Fruit fly (Drosophila melanogaster) whole organism, adult: Measurements from ENCODE around the gene Fdh.

ENCODE experiments used
- CG11617 ChIP-seq: fragments of 200-800 bp; sonication (Bioruptor generic); optimal IDR thresholded peaks from 2 replicates; lab custom pipeline; 2017; ENCODE audit warnings: mild to moderate bottlenecking, missing biosample characterization, missing genetic modification reagents, missing genetic modification characterization
- CG12768 ChIP-seq: fragments of 200-800 bp; sonication (Bioruptor generic); optimal IDR thresholded peaks from 2 replicates; lab custom pipeline; 2017; ENCODE audit warnings: missing biosample characterization, missing genetic modification characterization, mild to moderate bottlenecking, moderate library complexity, missing genetic modification reagents
- CG14711 ChIP-seq: fragments of 200-800 bp; sonication (Bioruptor generic); optimal IDR thresholded peaks from 2 replicates; lab custom pipeline; 2018; ENCODE audit warnings: missing biosample characterization, mild to moderate bottlenecking, missing genetic modification characterization, moderate library complexity
- CG1620 ChIP-seq: fragments of 200-800 bp; sonication (Bioruptor generic); optimal IDR thresholded peaks from 2 replicates; lab custom pipeline; 2016; ENCODE audit warnings: missing biosample characterization, missing genetic modification characterization
- CG33017 ChIP-seq: fragments of 200-800 bp; sonication (Bioruptor generic); optimal IDR thresholded peaks from 2 replicates; lab custom pipeline; 2018; ENCODE audit warnings: missing biosample characterization, mild to moderate bottlenecking, missing genetic modification characterization, moderate library complexity
- CG5204 ChIP-seq: fragments of 200-800 bp; sonication (Bioruptor generic); optimal IDR thresholded peaks from 2 replicates; lab custom pipeline; 2016; ENCODE audit warnings: missing biosample characterization, missing genetic modification characterization
- CG7045 ChIP-seq: fragments of 200-800 bp; sonication (Bioruptor generic); optimal IDR thresholded peaks from 2 replicates; lab custom pipeline; 2017; ENCODE audit warnings: missing biosample characterization, mild to moderate bottlenecking, missing genetic modification characterization
- CG7101 ChIP-seq: fragments of 200-800 bp; sonication (Bioruptor generic); optimal IDR thresholded peaks from 2 replicates; lab custom pipeline; 2018; ENCODE audit warnings: missing biosample characterization, mild to moderate bottlenecking, missing genetic modification characterization, moderate library complexity
- Clk ChIP-seq: fragments of 200-800 bp; sonication (Bioruptor generic); optimal IDR thresholded peaks from 2 replicates; lab custom pipeline; 2017; ENCODE audit warnings: missing biosample characterization, missing genetic modification characterization
- Crg-1 ChIP-seq: fragments of 200-800 bp; sonication (Bioruptor generic); optimal IDR thresholded peaks from 2 replicates; lab custom pipeline; 2016; ENCODE audit warnings: missing biosample characterization, missing genetic modification characterization
- Hr96 ChIP-seq: fragments of 200-800 bp; sonication (Bioruptor generic); optimal IDR thresholded peaks from 2 replicates; lab custom pipeline; 2016; ENCODE audit warnings: missing biosample characterization, missing genetic modification characterization
- Mnt ChIP-seq: fragments of 200-800 bp; sonication (Bioruptor generic); optimal IDR thresholded peaks from 2 replicates; lab custom pipeline; 2016; ENCODE audit warnings: missing biosample characterization, mild to moderate bottlenecking, missing genetic modification characterization
- bab1 ChIP-seq: fragments of 200-800 bp; sonication (Bioruptor generic); optimal IDR thresholded peaks from 3 replicates; lab custom pipeline; 2019; ENCODE audit warnings: missing biosample characterization, mild to moderate bottlenecking, missing genetic modification characterization, moderate library complexity
- cic ChIP-seq: fragments of 200-800 bp; sonication (Bioruptor generic); optimal IDR thresholded peaks from 2 replicates; lab custom pipeline; 2017; ENCODE audit warnings: missing biosample characterization, mild to moderate bottlenecking, missing genetic modification characterization, moderate library complexity
- cnc ChIP-seq, 2 experiments: fragments of >200 bp; optimal IDR thresholded peaks; 2 replicates each; lab custom pipeline; 2017
- kay ChIP-seq: fragments of 200-800 bp; sonication (Bioruptor generic); peaks from one replicate; lab custom pipeline; 2016; ENCODE audit warnings: missing biosample characterization, missing genetic modification characterization, borderline replicate concordance
- ovo ChIP-seq: fragments of 200-800 bp; sonication (Bioruptor generic); optimal IDR thresholded peaks from 2 replicates; lab custom pipeline; 2016; ENCODE audit warnings: missing biosample characterization, missing genetic modification characterization
- pad ChIP-seq: fragments of 200-800 bp; sonication (Bioruptor generic); optimal IDR thresholded peaks from 3 replicates; lab custom pipeline; 2017; ENCODE audit warnings: missing biosample characterization, missing genetic modification characterization, mild to moderate bottlenecking, moderate library complexity, missing genetic modification reagents
- tj ChIP-seq: fragments of 200-800 bp; sonication (Bioruptor generic); optimal IDR thresholded peaks from 3 replicates; lab custom pipeline; 2017; ENCODE audit warnings: missing biosample characterization, mild to moderate bottlenecking, missing genetic modification characterization, moderate library complexity
- toe ChIP-seq: fragments of 200-800 bp; sonication (Bioruptor generic); optimal IDR thresholded peaks from 2 replicates; lab custom pipeline; 2016; ENCODE audit warnings: missing biosample characterization, missing genetic modification characterization

Gene Fdh

dm6 chr3R:10868427-10868962, 3.7 kb downstream of the Fdh start, which contains the start of the genes SelR and Tsp86D:
TSS of gene SelR (minus strand) at chr3R:10868642.
TSS of gene Tsp86D (plus strand) at chr3R:10868708.
- peak; percentile 50 for TF ChIP-seq CG14711
- peak; percentile 16 for TF ChIP-seq CG1620 (GFP tag; lab: Kevin White, UChicago)
- peak; percentile 69 for TF ChIP-seq bab1 (GFP tag; lab: Kevin White, UChicago)
- no peak for TF ChIP-seq Crg-1 (GFP tag; lab: Kevin White, UChicago)
- no peak for TF ChIP-seq Hr96 (GFP tag; lab: Kevin White, UChicago)
- peak; percentile 37 for TF ChIP-seq Clk (GFP tag; lab: Kevin White, UChicago)
- no peak for TF ChIP-seq kay
- TF ChIP-seq pad (GFP tag; lab: Kevin White, UChicago): peak; percentile 31
- no peak for TF ChIP-seq cnc (optimal IDR thresholded peaks at IDR 0.05; lab: Kevin White, UChicago)
- TF ChIP-seq ovo: peak; percentile 6
- TF ChIP-seq CG7045 (GFP tag; lab: Kevin White, UChicago): peak; percentile 54
- peak; percentile 90 for TF ChIP-seq tj (GFP tag; lab: Kevin White, UChicago)
- peak; percentile 53 for TF ChIP-seq CG7101
- peak; percentile 69 for TF ChIP-seq Mnt
- TF ChIP-seq CG33017 (tag; lab: Kevin White, UChicago): peak; percentile 56
- peak; percentile 83 for TF ChIP-seq cic (GFP tag; lab: Kevin White, UChicago)
- TF ChIP-seq CG12768 (GFP tag; lab: Kevin White, UChicago): peak; percentile 54
- TF ChIP-seq CG11617 (GFP tag; lab: Kevin White, UChicago): peak; percentile 61
- TF ChIP-seq toe: no peak
- TF ChIP-seq CG5204 (GFP tag; lab: Kevin White, UChicago): no peak

dm6 chr3R:10863956-10864355, 8.2 kb downstream of the Fdh start:
- TF ChIP-seq CG7101 (no peak), ovo (peak; percentile 41), bab1 (GFP tag; lab: Kevin White, UChicago) (no peak)

dm6 chr3R:10863446-10863819, 8.7 kb downstream of the Fdh start:
- TF ChIP-seq CG33017 (tag; lab: Kevin White, UChicago) (peak; percentile 6), pad (GFP tag; lab: Kevin White, UChicago) (no peak), CG1620 (GFP tag; lab: Kevin White, UChicago) (peak; percentile 10)

- TF ChIP-seq Clk (GFP tag; lab: Kevin White, UChicago): peak; percentile 18
- TF ChIP-seq CG11617 (GFP tag; lab: Kevin White, UChicago): peak; percentile 54
- peak; percentile 87 for TF ChIP-seq cic (GFP tag; lab: Kevin White, UChicago)
- TF ChIP-seq Mnt: peak; percentile 90
- TF ChIP-seq Hr96 (GFP tag; lab: Kevin White, UChicago): no peak
- TF ChIP-seq CG12768 (GFP tag; lab: Kevin White, UChicago): peak; percentile 44
- peak; percentile 64 for TF ChIP-seq bab1 (GFP tag; lab: Kevin White, UChicago)
- peak; percentile 5 for TF ChIP-seq CG14711
- no peak for TF ChIP-seq Crg-1 (GFP tag; lab: Kevin White, UChicago)
Measured at dm6 chr3R:10862773-10863445, 9.3 kb downstream of the Fdh start, which contains the start of gene CG6574. TSS of gene CG6574 (minus strand) at chr3R:10862988.

- no peak for TF ChIP-seq CG1620 (GFP tag; lab: Kevin White, UChicago)
- no peak for TF ChIP-seq CG7101
- no peak for TF ChIP-seq CG5204 (GFP tag; lab: Kevin White, UChicago)
Measured at dm6 chr3R:10859713-10860112, 12.5 kb downstream of the Fdh start, which contains the start of gene CG14694. TSS of gene CG14694 (minus strand) at chr3R:10859813.

dm6 chr3R:10856618-10857017, 15.6 kb downstream of the Fdh start, which contains the start of gene CG4570:
TSS of gene CG4570 (plus strand) at chr3R:10856807.
- TF ChIP-seq tj (GFP tag; lab: Kevin White, UChicago): no peak
- no peak for TF ChIP-seq CG7045 (GFP tag; lab: Kevin White, UChicago)
- TF ChIP-seq CG5204 (GFP tag; lab: Kevin White, UChicago): no peak
- TF ChIP-seq Mnt: no peak
- TF ChIP-seq pad (GFP tag; lab: Kevin White, UChicago): peak; percentile 11
- no peak for TF ChIP-seq CG33017 (tag; lab: Kevin White, UChicago)
- TF ChIP-seq CG7101: no peak
- peak; percentile 23 for TF ChIP-seq ovo
- peak; percentile 13 for TF ChIP-seq CG14711
- no peak for TF ChIP-seq CG12768 (GFP tag; lab: Kevin White, UChicago)
- TF ChIP-seq bab1 (GFP tag; lab: Kevin White, UChicago): no peak
- TF ChIP-seq Hr96 (GFP tag; lab: Kevin White, UChicago): no peak

dm6 chr3R:10854243-10854874, 17.8 kb downstream of the Fdh start, which contains the start of the genes CG6567 and CG4511:
TSS of gene CG6567 (minus strand) at chr3R:10854451.
TSS of gene CG4511 (plus strand) at chr3R:10854501.
- TF ChIP-seq CG5204 (GFP tag; lab: Kevin White, UChicago): no peak
- no peak for TF ChIP-seq Crg-1 (GFP tag; lab: Kevin White, UChicago)
- TF ChIP-seq pad (GFP tag; lab: Kevin White, UChicago): peak; percentile 83
- peak; percentile 74 for TF ChIP-seq CG12768 (GFP tag; lab: Kevin White, UChicago)
- peak; percentile 5 for TF ChIP-seq CG7101
- peak; percentile 51 for TF ChIP-seq CG11617 (GFP tag; lab: Kevin White, UChicago)
- peak; percentile 17 for TF ChIP-seq cic (GFP tag; lab: Kevin White, UChicago)
- TF ChIP-seq cnc (optimal IDR thresholded peaks at IDR 0.05; lab: Kevin White, UChicago): peak in 1 of 2 experiments; percentile 43
- no peak for TF ChIP-seq ovo
- TF ChIP-seq tj (GFP tag; lab: Kevin White, UChicago): peak; percentile 28
- no peak for TF ChIP-seq CG33017 (tag; lab: Kevin White, UChicago)
- peak; percentile 7 for TF ChIP-seq bab1 (GFP tag; lab: Kevin White, UChicago)
- TF ChIP-seq kay: no peak
- TF ChIP-seq Mnt: peak; percentile 29
- TF ChIP-seq Clk (GFP tag; lab: Kevin White, UChicago): no peak
